Fruit fly (Drosophila melanogaster) whole organism: ENCODE data around the gene CG1662.

ENCODE experiments used
- CG8478 ChIP-seq: fragments of >200 bp; optimal IDR thresholded peaks from 2 replicates; lab custom pipeline; 2018; ENCODE audit warnings: inconsistent platforms
- Dll ChIP-seq: fragments of >200 bp; optimal IDR thresholded peaks from 2 replicates; lab custom pipeline; 2017
- pan ChIP-seq: fragments of >200 bp; optimal IDR thresholded peaks from 2 replicates; lab custom pipeline; 2017
- psq ChIP-seq: fragments of >200 bp; optimal IDR thresholded peaks from 2 replicates; lab custom pipeline; 2017
- usp ChIP-seq: fragments of >200 bp; optimal IDR thresholded peaks from 2 replicates; lab custom pipeline; 2017; ENCODE audit warnings: missing biosample characterization, missing genetic modification characterization, mixed read lengths

DNA sequence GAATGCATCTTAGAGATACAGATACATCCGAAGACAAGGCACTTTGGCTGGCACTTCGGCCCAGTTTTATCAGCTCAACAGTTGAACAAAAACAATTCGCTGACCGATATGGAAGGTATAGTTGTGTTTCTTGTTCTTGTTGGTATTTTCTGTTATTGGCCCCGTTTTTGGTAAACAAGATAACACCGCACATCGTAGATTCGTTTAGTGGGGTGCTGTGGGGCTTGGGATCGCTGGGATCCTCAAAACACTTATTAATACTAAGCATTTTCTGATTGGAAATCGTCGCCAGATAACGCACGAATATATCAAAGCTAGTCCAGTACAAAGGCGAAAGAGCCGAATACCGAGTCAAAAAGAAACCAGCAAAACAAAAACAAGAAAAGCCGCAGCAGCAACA lies 16.2 kb downstream of the CG1662 start:
- no peak for TF ChIP-seq psq (lab: Kevin White, UChicago)
- TF ChIP-seq pan (lab: Kevin White, UChicago), result no peak
- no peak for TF ChIP-seq CG8478
- no peak for TF ChIP-seq Dll (lab: Kevin White, UChicago)
- no peak for TF ChIP-seq usp (GFP tag; lab: Kevin White, UChicago)
